ENCODE assay signal across 1 fruit fly cellular context in the genomic region with DNA sequence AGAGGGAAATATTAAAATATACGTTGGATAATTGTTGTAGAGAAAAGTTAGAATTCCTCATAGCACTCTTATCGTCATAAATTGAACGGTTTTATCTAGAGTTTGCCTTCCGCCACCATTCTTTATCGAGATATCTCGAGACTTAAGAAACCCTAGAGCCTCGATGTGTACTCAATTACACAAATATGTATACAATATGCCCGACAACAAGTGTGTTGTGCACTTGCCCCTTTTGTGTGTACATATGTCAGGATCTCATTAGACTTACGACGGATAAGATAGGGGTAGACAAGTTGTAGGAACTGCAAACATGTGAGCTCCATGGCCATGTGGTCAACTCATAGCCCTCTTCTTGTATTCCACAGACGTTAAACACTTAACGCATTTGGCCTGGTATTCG.
TF ChIP-seq lines count a peak whose summit lies in the region.

No protein-coding gene starts in this region.

TF ChIP-seq in whole organism, prepupa, 60 proteins besides CTCF, POLR2A, EP300 and RAD21 (continued from another document):
- TF ChIP-seq vri (GFP tag; optimal IDR thresholded peaks at IDR 0.05; lab: Kevin White, UChicago) = no peak
- TF ChIP-seq pdm3 (GFP tag; optimal IDR thresholded peaks at IDR 0.05; lab: Kevin White, UChicago) = no peak
- TF ChIP-seq CG7368 (GFP tag; optimal IDR thresholded peaks at IDR 0.05; lab: Kevin White, UChicago) = no peak
- TF ChIP-seq lz (GFP tag; optimal IDR thresholded peaks at IDR 0.05; lab: Kevin White, UChicago) = no peak
- no peak for TF ChIP-seq esn (GFP tag; optimal IDR thresholded peaks at IDR 0.05; lab: Kevin White, UChicago)
- TF ChIP-seq Eip78C (GFP tag; lab: Kevin White, UChicago) = peak; percentile 67
- no peak for TF ChIP-seq CG34406 (GFP tag; optimal IDR thresholded peaks at IDR 0.05; lab: Kevin White, UChicago)
- no peak for TF ChIP-seq Sox15 (GFP tag; optimal IDR thresholded peaks at IDR 0.05; lab: Kevin White, UChicago)
- TF ChIP-seq Lpt (GFP tag; optimal IDR thresholded peaks at IDR 0.05; lab: Kevin White, UChicago) = no peak
- TF ChIP-seq eg (GFP tag; IDR thresholded peaks at IDR 0.05; lab: Robert Waterston, UW) = no peak
- TF ChIP-seq Eip75B (GFP tag; optimal IDR thresholded peaks at IDR 0.05; lab: Kevin White, UChicago) = no peak
- no peak for TF ChIP-seq Hr4 (GFP tag; optimal IDR thresholded peaks at IDR 0.05; lab: Kevin White, UChicago)
- TF ChIP-seq spab (GFP tag; optimal IDR thresholded peaks at IDR 0.05; lab: Kevin White, UChicago) = peak; percentile 2
- TF ChIP-seq Sox14 (GFP tag; optimal IDR thresholded peaks at IDR 0.05; lab: Kevin White, UChicago) = no peak
- no peak for TF ChIP-seq Blimp-1 (GFP tag; optimal IDR thresholded peaks at IDR 0.05; lab: Kevin White, UChicago)
- TF ChIP-seq acj6 (GFP tag; optimal IDR thresholded peaks at IDR 0.05; lab: Kevin White, UChicago) = no peak
- no peak for TF ChIP-seq Ets96B (tag; optimal IDR thresholded peaks at IDR 0.05; lab: Kevin White, UChicago)
- TF ChIP-seq CG3032 (tag; optimal IDR thresholded peaks at IDR 0.05; lab: Kevin White, UChicago) = no peak
- no peak for TF ChIP-seq Gug (GFP tag; IDR thresholded peaks at IDR 0.05; lab: Robert Waterston, UW)
- TF ChIP-seq CG6854 (GFP tag; optimal IDR thresholded peaks at IDR 0.05; lab: Kevin White, UChicago) = no peak
- peak; percentile 29 for TF ChIP-seq CG6808 (GFP tag; optimal IDR thresholded peaks at IDR 0.05; lab: Kevin White, UChicago)
- TF ChIP-seq Ets21C (GFP tag; optimal IDR thresholded peaks at IDR 0.05; lab: Kevin White, UChicago) = no peak
- peak; percentile 57 for TF ChIP-seq fkh (GFP tag; optimal IDR thresholded peaks at IDR 0.05; lab: Kevin White, UChicago)
- no peak for TF ChIP-seq CG16779 (tag; optimal IDR thresholded peaks at IDR 0.05; lab: Kevin White, UChicago)
